4 worm cellular contexts compared by ENCODE assay signal in genomic region chrIII:11921658-11922098, ce11.
TF ChIP-seq lines count a peak whose summit lies in the region.

Gene Y56A3A.22, plus strand, starts transcription at chrIII:11921692.

TF ChIP-seq in whole organism, L1 larva, 84 proteins besides CTCF, POLR2A, EP300 and RAD21 (continued from another document):
- no peak for TF ChIP-seq zag-1 (tag; optimal IDR thresholded peaks at IDR 0.05; lab: Kevin White, UChicago)
- TF ChIP-seq nhr-47 (tag; optimal IDR thresholded peaks at IDR 0.05; lab: Kevin White, UChicago), result peak; percentile 40
- peak; percentile 70 for TF ChIP-seq aly-2 (tag; optimal IDR thresholded peaks at IDR 0.05; lab: Kevin White, UChicago)
- TF ChIP-seq hpl-2 (GFP tag; optimal IDR thresholded peaks at IDR 0.05; lab: Kevin White, UChicago), result no peak
- TF ChIP-seq nhr-19 (GFP tag; conservative IDR thresholded peaks at IDR 0.05; lab: Robert Waterston, UW), result no peak
- TF ChIP-seq zip-4 (GFP tag; optimal IDR thresholded peaks at IDR 0.05; lab: Kevin White, UChicago), result peak; percentile 27
- peak; percentile 7 to 18 for TF ChIP-seq efl-1 (optimal IDR thresholded peaks at IDR 0.05; lab: Kevin White, UChicago)
- TF ChIP-seq efl-1 (GFP tag; optimal IDR thresholded peaks at IDR 0.05 in 1 of 2; lab: Kevin White, UChicago), result peak in 1 of 2 experiments; percentile 91
- TF ChIP-seq elt-2 (tag; optimal IDR thresholded peaks at IDR 0.05; lab: Kevin White, UChicago), result peak; percentile 29
- peak; percentile 62 for TF ChIP-seq nhr-71 (tag; optimal IDR thresholded peaks at IDR 0.05; lab: Kevin White, UChicago)
- no peak for TF ChIP-seq sox-4 (tag; optimal IDR thresholded peaks at IDR 0.05; lab: Kevin White, UChicago)
- TF ChIP-seq ama-1 (optimal IDR thresholded peaks at IDR 0.05; lab: Kevin White, UChicago), result peak; percentile 86
- TF ChIP-seq rnt-1 (tag; optimal IDR thresholded peaks at IDR 0.05; lab: Kevin White, UChicago), result peak; percentile 39
- TF ChIP-seq ztf-4 (tag; optimal IDR thresholded peaks at IDR 0.05; lab: Kevin White, UChicago), result peak; percentile 80
- no peak for TF ChIP-seq mab-9 (GFP tag; IDR thresholded peaks at IDR 0.05; lab: Robert Waterston, UW)
- TF ChIP-seq nhr-11 (tag; optimal IDR thresholded peaks at IDR 0.05; lab: Kevin White, UChicago), result no peak
- TF ChIP-seq pqm-1 (tag; optimal IDR thresholded peaks at IDR 0.05; lab: Kevin White, UChicago), result no peak
- TF ChIP-seq hlh-17 (GFP tag; optimal IDR thresholded peaks at IDR 0.05; lab: Kevin White, UChicago; ENCODE audit: borderline replicate concordance), result peak; percentile 43
- TF ChIP-seq efl-3 (GFP tag; optimal IDR thresholded peaks at IDR 0.05; lab: Kevin White, UChicago), result no peak
- no peak for TF ChIP-seq ceh-63 (GFP tag; optimal IDR thresholded peaks at IDR 0.05; lab: Kevin White, UChicago)

TF ChIP-seq in whole organism, L2 larva, 48 proteins besides CTCF, POLR2A, EP300 and RAD21 (continued from another document):
- TF ChIP-seq mab-5 (tag; optimal IDR thresholded peaks at IDR 0.05; lab: Kevin White, UChicago), result peak; percentile 7
- TF ChIP-seq crh-2 (tag; optimal IDR thresholded peaks at IDR 0.05; lab: Kevin White, UChicago), result no peak
- no peak for TF ChIP-seq mdl-1 (tag; optimal IDR thresholded peaks at IDR 0.05; lab: Kevin White, UChicago)
- TF ChIP-seq ztf-1 (GFP tag; conservative IDR thresholded peaks at IDR 0.05; lab: Robert Waterston, UW), result 0 out of 2 replicates have a peak, but pooled peaks have one; percentile 27
- TF ChIP-seq sma-3 (GFP tag; optimal IDR thresholded peaks at IDR 0.05; lab: Kevin White, UChicago), result peak; percentile 1
- no peak for TF ChIP-seq snpc-4 (tag; optimal IDR thresholded peaks at IDR 0.05; lab: Kevin White, UChicago)
- no peak for TF ChIP-seq ztf-4 (tag; optimal IDR thresholded peaks at IDR 0.05; lab: Kevin White, UChicago)

TF ChIP-seq in whole organism, L4 larva, 104 proteins besides CTCF, POLR2A, EP300 and RAD21 (continued from another document and continues in another):
- TF ChIP-seq Y5F2A.4 (GFP tag; optimal IDR thresholded peaks at IDR 0.05; lab: Kevin White, UChicago) (peak; percentile 73), unc-130 (GFP tag; optimal IDR thresholded peaks at IDR 0.05; lab: Kevin White, UChicago) (no peak), lsy-2 (tag; optimal IDR thresholded peaks at IDR 0.05; lab: Kevin White, UChicago) (peak in 1 of 2 experiments; percentile 3), spr-1 (tag; optimal IDR thresholded peaks at IDR 0.05; lab: Kevin White, UChicago) (peak; percentile 30), unc-62 (GFP tag; optimal IDR thresholded peaks at IDR 0.05 in 1 of 2; lab: Kevin White, UChicago) (no peak), unc-62 (tag; optimal IDR thresholded peaks at IDR 0.05; lab: Kevin White, UChicago) (no peak), ces-1 (GFP tag; optimal IDR thresholded peaks at IDR 0.05; lab: Kevin White, UChicago) (no peak), hlh-30 (tag; optimal IDR thresholded peaks at IDR 0.05; lab: Kevin White, UChicago; ENCODE audit: insufficient read depth) (no peak), daf-16 (GFP tag; optimal IDR thresholded peaks at IDR 0.05; lab: Kevin White, UChicago) (peak in 1 of 2 experiments; percentile 69), daf-16 (tag; optimal IDR thresholded peaks at IDR 0.05; lab: Kevin White, UChicago) (peak; percentile 27), skn-1 (tag; optimal IDR thresholded peaks at IDR 0.05; lab: Kevin White, UChicago) (no peak), php-3 (GFP tag; IDR thresholded peaks at IDR 0.05; lab: Robert Waterston, UW) (no peak), pqm-1 (tag; optimal IDR thresholded peaks at IDR 0.05; lab: Kevin White, UChicago) (no peak), dmd-8 (GFP tag; IDR thresholded peaks at IDR 0.05; lab: Robert Waterston, UW) (no peak), lir-3 (tag; optimal IDR thresholded peaks at IDR 0.05; lab: Kevin White, UChicago) (no peak), R02D3.7 (tag; optimal IDR thresholded peaks at IDR 0.05; lab: Kevin White, UChicago) (no peak), hmg-1.1 (GFP tag; IDR thresholded peaks at IDR 0.05; lab: Robert Waterston, UW) (peak; percentile 27; the same call in 1 of the 2 replicates), mep-1 (tag; optimal IDR thresholded peaks at IDR 0.05; lab: Kevin White, UChicago) (peak; percentile 22), nhr-237 (tag; optimal IDR thresholded peaks at IDR 0.05; lab: Kevin White, UChicago) (no peak), daf-19 (GFP tag; conservative IDR thresholded peaks at IDR 0.05; lab: Robert Waterston, UW) (no peak), jun-1 (tag; optimal IDR thresholded peaks at IDR 0.05; lab: Kevin White, UChicago) (peak; percentile 22), hif-1 (tag; optimal IDR thresholded peaks at IDR 0.05; lab: Kevin White, UChicago) (no peak), madf-5 (GFP tag; IDR thresholded peaks at IDR 0.05; lab: Robert Waterston, UW) (no peak), ceh-82 (tag; optimal IDR thresholded peaks at IDR 0.05; lab: Kevin White, UChicago) (no peak), set-16 (GFP tag; IDR thresholded peaks at IDR 0.05; lab: Robert Waterston, UW) (peak; percentile 22; the same call in 1 of the 2 replicates), nhr-102 (tag; optimal IDR thresholded peaks at IDR 0.05; lab: Kevin White, UChicago) (peak; percentile 74), ztf-7 (tag; optimal IDR thresholded peaks at IDR 0.05; lab: Kevin White, UChicago) (no peak), zip-2 (tag; optimal IDR thresholded peaks at IDR 0.05; lab: Kevin White, UChicago) (no peak), ceh-28 (tag; optimal IDR thresholded peaks at IDR 0.05; lab: Kevin White, UChicago) (no peak), ceh-62 (tag; optimal IDR thresholded peaks at IDR 0.05; lab: Kevin White, UChicago) (no peak), zag-1 (tag; optimal IDR thresholded peaks at IDR 0.05; lab: Kevin White, UChicago) (no peak), tra-1 (GFP tag; IDR thresholded peaks at IDR 0.05; lab: Robert Waterston, UW) (peak; percentile 43; the same call in 1 of the 2 replicates), ctbp-1 (GFP tag; IDR thresholded peaks at IDR 0.05; lab: Robert Waterston, UW) (0 out of 2 replicates have a peak, but pooled peaks have one; percentile 37), egl-43 (GFP tag; IDR thresholded peaks at IDR 0.05; lab: Robert Waterston, UW) (peak; percentile 55; the same call in 1 of the 2 replicates), mdl-1 (tag; optimal IDR thresholded peaks at IDR 0.05; lab: Kevin White, UChicago) (no peak), nhr-25 (tag; optimal IDR thresholded peaks at IDR 0.05; lab: Kevin White, UChicago; ENCODE audit: borderline replicate concordance, insufficient read depth) (no peak), ceh-32 (tag; optimal IDR thresholded peaks at IDR 0.05; lab: Kevin White, UChicago; ENCODE audit: poor library complexity) (no peak), arid-1 (GFP tag; conservative IDR thresholded peaks at IDR 0.05; lab: Robert Waterston, UW) (peak; percentile 83), D1046.2 (GFP tag; IDR thresholded peaks at IDR 0.05; lab: Robert Waterston, UW) (no peak; the same call in 1 of the 2 replicates), duxl-1 (tag; optimal IDR thresholded peaks at IDR 0.05; lab: Kevin White, UChicago; ENCODE audit: poor library complexity) (peak; percentile 23), mes-2 (tag; optimal IDR thresholded peaks at IDR 0.05; lab: Kevin White, UChicago; ENCODE audit: poor library complexity, severe bottlenecking) (peak; percentile 51), lin-38 (GFP tag; IDR thresholded peaks at IDR 0.05; lab: Robert Waterston, UW) (peak; percentile 55), ceh-20 (GFP tag; IDR thresholded peaks at IDR 0.05; lab: Robert Waterston, UW) (peak; percentile 50; the same call in 1 of the 2 replicates), tag-97 (GFP tag; IDR thresholded peaks at IDR 0.05; lab: Robert Waterston, UW) (no peak), lim-7 (GFP tag; IDR thresholded peaks at IDR 0.05; lab: Robert Waterston, UW) (0 out of 2 replicates have a peak, but pooled peaks have one; percentile 21), nhr-41 (GFP tag; IDR thresholded peaks at IDR 0.05; lab: Robert Waterston, UW) (no peak), gei-8 (GFP tag; optimal IDR thresholded peaks at IDR 0.05; lab: Kevin White, UChicago) (peak; percentile 78), nhr-76 (tag; optimal IDR thresholded peaks at IDR 0.05; lab: Kevin White, UChicago) (no peak), cey-2 (tag; optimal IDR thresholded peaks at IDR 0.05; lab: Kevin White, UChicago; ENCODE audit: borderline replicate concordance, insufficient read depth) (no peak), mxl-2 (GFP tag; conservative IDR thresholded peaks at IDR 0.05; lab: Robert Waterston, UW) (no peak), nhr-77 (tag; optimal IDR thresholded peaks at IDR 0.05; lab: Kevin White, UChicago) (no peak), lin-29 (GFP tag; IDR thresholded peaks at IDR 0.05; lab: Robert Waterston, UW) (no peak)

TF ChIP-seq in whole organism, young adult, 124 proteins besides CTCF, POLR2A, EP300 and RAD21 (continued from another document and continues in another):
- no peak for TF ChIP-seq rcor-1 (GFP tag; IDR thresholded peaks at IDR 0.05; lab: Robert Waterston, UW)
- peak; percentile 32 for TF ChIP-seq snpc-1.3 (tag; optimal IDR thresholded peaks at IDR 0.05; lab: Kevin White, UChicago; ENCODE audit: insufficient read depth)
- TF ChIP-seq ceh-27 (GFP tag; optimal IDR thresholded peaks at IDR 0.05; lab: Kevin White, UChicago), result no peak
- 0 out of 2 replicates have a peak, but pooled peaks have one; percentile 18 for TF ChIP-seq hmg-1.2 (GFP tag; IDR thresholded peaks at IDR 0.05; lab: Robert Waterston, UW)
- no peak for TF ChIP-seq lag-1 (GFP tag; IDR thresholded peaks at IDR 0.05; lab: Robert Waterston, UW)
- peak; percentile 55; the same call in 1 of the 2 replicates for TF ChIP-seq lin-26 (GFP tag; IDR thresholded peaks at IDR 0.05; lab: Robert Waterston, UW)
- no peak for TF ChIP-seq ceh-91 (GFP tag; IDR thresholded peaks at IDR 0.05; lab: Robert Waterston, UW)
- TF ChIP-seq hlh-12 (tag; optimal IDR thresholded peaks at IDR 0.05; lab: Kevin White, UChicago), result no peak
- peak; percentile 71 for TF ChIP-seq tlf-1 (GFP tag; optimal IDR thresholded peaks at IDR 0.05; lab: Kevin White, UChicago)
- TF ChIP-seq ets-4 (GFP tag; optimal IDR thresholded peaks at IDR 0.05; lab: Kevin White, UChicago), result no peak
- peak; percentile 86 for TF ChIP-seq zim-3 (tag; optimal IDR thresholded peaks at IDR 0.05; lab: Kevin White, UChicago)
- no peak for TF ChIP-seq unc-130 (GFP tag; optimal IDR thresholded peaks at IDR 0.05; lab: Kevin White, UChicago)
- peak; percentile 66 for TF ChIP-seq attf-6 (GFP tag; IDR thresholded peaks at IDR 0.05; lab: Robert Waterston, UW)
- TF ChIP-seq ekl-4 (GFP tag; IDR thresholded peaks at IDR 0.05; lab: Robert Waterston, UW), result no peak; the same call in 1 of the 2 replicates
- 0 out of 2 replicates have a peak, but pooled peaks have one; percentile 50 for TF ChIP-seq C17E4.6 (GFP tag; IDR thresholded peaks at IDR 0.05; lab: Robert Waterston, UW)
- peak; percentile 22 for TF ChIP-seq ztf-22 (GFP tag; optimal IDR thresholded peaks at IDR 0.05; lab: Kevin White, UChicago)
- 0 out of 2 replicates have a peak, but pooled peaks have one; percentile 16 for TF ChIP-seq zfh-2 (GFP tag; conservative IDR thresholded peaks at IDR 0.05; lab: Robert Waterston, UW)
- no peak for TF ChIP-seq let-526 (GFP tag; IDR thresholded peaks at IDR 0.05; lab: Robert Waterston, UW)
- TF ChIP-seq Y67H2A.10 (GFP tag; conservative IDR thresholded peaks at IDR 0.05; lab: Robert Waterston, UW), result no peak
- no peak for TF ChIP-seq aptf-2 (GFP tag; conservative IDR thresholded peaks at IDR 0.05; lab: Robert Waterston, UW)
- no peak for TF ChIP-seq Y53F4B.3 (GFP tag; IDR thresholded peaks at IDR 0.05; lab: Robert Waterston, UW)
- no peak for TF ChIP-seq lsy-27 (tag; optimal IDR thresholded peaks at IDR 0.05; lab: Kevin White, UChicago; ENCODE audit: borderline replicate concordance, insufficient read depth)
- TF ChIP-seq nhr-80 (tag; optimal IDR thresholded peaks at IDR 0.05; lab: Kevin White, UChicago), result no peak
- TF ChIP-seq egrh-3 (GFP tag; IDR thresholded peaks at IDR 0.05; lab: Robert Waterston, UW), result no peak
- peak; percentile 6 for TF ChIP-seq nhr-27 (tag; optimal IDR thresholded peaks at IDR 0.05; lab: Kevin White, UChicago)
- peak; percentile 94 for TF ChIP-seq B0336.3 (GFP tag; IDR thresholded peaks at IDR 0.05; lab: Robert Waterston, UW)
- peak; percentile 74; the same call in 1 of the 2 replicates for TF ChIP-seq hsf-1 (GFP tag; IDR thresholded peaks at IDR 0.05; lab: Robert Waterston, UW)
- TF ChIP-seq tbp1 (GFP tag; optimal IDR thresholded peaks at IDR 0.05; lab: Kevin White, UChicago), result peak; percentile 28
- no peak for TF ChIP-seq lir-1 (GFP tag; conservative IDR thresholded peaks at IDR 0.05; lab: Robert Waterston, UW)
- no peak for TF ChIP-seq ztf-6 (GFP tag; IDR thresholded peaks at IDR 0.05; lab: Robert Waterston, UW)
- no peak for TF ChIP-seq hlh-26 (GFP tag; conservative IDR thresholded peaks at IDR 0.05; lab: Robert Waterston, UW)
- no peak; the same call in 1 of the 2 replicates for TF ChIP-seq madf-3 (GFP tag; IDR thresholded peaks at IDR 0.05; lab: Robert Waterston, UW)
- TF ChIP-seq B0019.2 (GFP tag; conservative IDR thresholded peaks at IDR 0.05; lab: Robert Waterston, UW), result no peak
- TF ChIP-seq unc-62 (GFP tag; optimal IDR thresholded peaks at IDR 0.05; lab: Kevin White, UChicago), result no peak
- peak; percentile 68 for TF ChIP-seq dpff-1 (tag; optimal IDR thresholded peaks at IDR 0.05; lab: Kevin White, UChicago)
- TF ChIP-seq nfya-2 (GFP tag; IDR thresholded peaks at IDR 0.05; lab: Robert Waterston, UW), result no peak
- no peak for TF ChIP-seq die-1 (tag; optimal IDR thresholded peaks at IDR 0.05; lab: Kevin White, UChicago)
- TF ChIP-seq D2030.7 (GFP tag; IDR thresholded peaks at IDR 0.05; lab: Robert Waterston, UW), result 0 out of 2 replicates have a peak, but pooled peaks have one; percentile 38
- no peak for TF ChIP-seq snpc-4 (GFP tag; optimal IDR thresholded peaks at IDR 0.05; lab: Kevin White, UChicago)
- TF ChIP-seq snpc-4 (tag; optimal IDR thresholded peaks at IDR 0.05; lab: Kevin White, UChicago), result peak in 2 of 4 experiments; percentile 20 to 24
- no peak for TF ChIP-seq cebp-1 (GFP tag; IDR thresholded peaks at IDR 0.05; lab: Robert Waterston, UW)
- peak; percentile 43 for TF ChIP-seq cebp-1 (tag; optimal IDR thresholded peaks at IDR 0.05; lab: Kevin White, UChicago)
- peak; percentile 56 for TF ChIP-seq tbx-9 (tag; optimal IDR thresholded peaks at IDR 0.05; lab: Kevin White, UChicago; ENCODE audit: borderline replicate concordance)
- no peak for TF ChIP-seq rec-8 (tag; optimal IDR thresholded peaks at IDR 0.05; lab: Kevin White, UChicago)
- peak; percentile 71 for TF ChIP-seq atf-7 (tag; optimal IDR thresholded peaks at IDR 0.05; lab: Kevin White, UChicago)
- no peak for TF ChIP-seq Y79H2A.3 (GFP tag; conservative IDR thresholded peaks at IDR 0.05; lab: Robert Waterston, UW)
- peak; percentile 24 to 79 for TF ChIP-seq let-607 (tag; optimal IDR thresholded peaks at IDR 0.05; lab: Kevin White, UChicago)
- no peak for TF ChIP-seq him-1 (tag; optimal IDR thresholded peaks at IDR 0.05; lab: Kevin White, UChicago)
- peak; percentile 87 for TF ChIP-seq ama-1 (optimal IDR thresholded peaks at IDR 0.05; lab: Kevin White, UChicago)
- TF ChIP-seq ama-1 (GFP tag; optimal IDR thresholded peaks at IDR 0.05; lab: Kevin White, UChicago), result no peak
- peak; percentile 31 for TF ChIP-seq gei-17 (GFP tag; optimal IDR thresholded peaks at IDR 0.05; lab: Kevin White, UChicago)
- TF ChIP-seq ceh-58 (GFP tag; IDR thresholded peaks at IDR 0.05; lab: Robert Waterston, UW), result no peak
- peak; percentile 8 for TF ChIP-seq lin-54 (GFP tag; optimal IDR thresholded peaks at IDR 0.05; lab: Kevin White, UChicago)
- no peak for TF ChIP-seq F55B11.4 (tag; optimal IDR thresholded peaks at IDR 0.05; lab: Kevin White, UChicago; ENCODE audit: borderline replicate concordance, insufficient read depth)
- TF ChIP-seq K11D2.4 (GFP tag; IDR thresholded peaks at IDR 0.05; lab: Robert Waterston, UW), result no peak
- peak; percentile 32 for TF ChIP-seq F49E8.2 (tag; optimal IDR thresholded peaks at IDR 0.05; lab: Kevin White, UChicago; ENCODE audit: insufficient read depth)
- no peak for TF ChIP-seq F37B4.10 (GFP tag; IDR thresholded peaks at IDR 0.05; lab: Robert Waterston, UW)
- TF ChIP-seq ztf-18 (tag; optimal IDR thresholded peaks at IDR 0.05; lab: Kevin White, UChicago), result no peak
- peak; percentile 50 for TF ChIP-seq madf-6 (GFP tag; IDR thresholded peaks at IDR 0.05; lab: Robert Waterston, UW)
- TF ChIP-seq B0261.1 (tag; optimal IDR thresholded peaks at IDR 0.05; lab: Kevin White, UChicago), result peak; percentile 28
